Worm (Caenorhabditis elegans): ENCODE results near the gene cki-2.

DNA sequence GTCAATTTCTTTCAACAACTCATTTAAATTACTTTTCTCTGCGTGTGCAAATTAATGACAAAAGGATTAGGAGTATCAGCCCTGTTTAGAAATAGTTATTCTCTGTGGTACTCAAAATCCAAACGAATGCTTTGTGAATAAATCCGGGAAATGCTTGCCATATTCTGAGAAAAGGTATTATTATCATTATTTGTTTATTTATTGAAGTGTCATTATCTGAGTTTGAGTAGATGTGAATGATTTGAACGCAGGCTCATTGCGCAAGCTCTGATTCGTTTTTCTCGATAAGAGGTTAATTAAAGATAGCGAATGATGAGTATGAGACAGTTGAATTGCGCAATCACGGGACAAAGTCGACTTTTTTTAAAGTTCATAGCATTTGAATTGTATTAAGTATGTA is 11.6 kb downstream of the cki-2 start:
- TF ChIP-seq lin-13 (tag; optimal IDR thresholded peaks at IDR 0.05) (no peak), blmp-1 (tag; optimal IDR thresholded peaks at IDR 0.05) (no peak), nhr-2 (tag; optimal IDR thresholded peaks at IDR 0.05) (no peak), nhr-28 (tag; optimal IDR thresholded peaks at IDR 0.05) (no peak), sem-2 (GFP tag; optimal IDR thresholded peaks at IDR 0.05) (no peak), pha-4 (tag; optimal IDR thresholded peaks at IDR 0.05) (no peak), nhr-237 (tag; optimal IDR thresholded peaks at IDR 0.05) (no peak), ztf-11 (tag; optimal IDR thresholded peaks at IDR 0.05) (no peak), hlh-1 (tag; optimal IDR thresholded peaks at IDR 0.05) (no peak)

All from whole organism, mixed stage, embryonic.